Fruit fly (Drosophila melanogaster) whole organism: Measurements from ENCODE around the gene CG3309.
A peak's percentile ranks its signal among the peaks of the same experiment; 100 is the strongest.

Experiments used
- CG8478 ChIP-seq: fragments of >200 bp; optimal IDR thresholded peaks from 2 replicates; lab custom pipeline; 2018; ENCODE audit warnings: inconsistent platforms
- Dll ChIP-seq: fragments of >200 bp; optimal IDR thresholded peaks from 2 replicates; lab custom pipeline; 2017
- EcR ChIP-seq, 2 experiments: fragments of >200 bp; optimal IDR thresholded peaks; 2 replicates each; lab custom pipeline; 2017; ENCODE audit warnings: missing biosample characterization in 2 of 2, missing genetic modification characterization in 2 of 2, missing genetic modification reagents in 2 of 2
- pan ChIP-seq: fragments of >200 bp; optimal IDR thresholded peaks from 2 replicates; lab custom pipeline; 2017
- psq ChIP-seq: fragments of >200 bp; optimal IDR thresholded peaks from 2 replicates; lab custom pipeline; 2017
- usp ChIP-seq: fragments of >200 bp; optimal IDR thresholded peaks from 2 replicates; lab custom pipeline; 2017; ENCODE audit warnings: missing biosample characterization, missing genetic modification characterization, mixed read lengths

The CG3309 gene

dm6 chrX:5329266-5329898 lies at the start of gene CG3309, which contains the start of gene XRCC1:
TSS of gene CG3309 (minus strand) at chrX:5329347.
TSS of gene XRCC1 (plus strand) at chrX:5329876.
- TF ChIP-seq Dll (lab: Kevin White, UChicago) (no peak), CG8478 (lab: Kevin White, UChicago) (no peak), pan (lab: Kevin White, UChicago) (no peak), psq (no peak), EcR (GFP tag; optimal IDR thresholded peaks at IDR 0.05; lab: Kevin White, UChicago) (no peak), usp (GFP tag; lab: Kevin White, UChicago) (no peak)

- TF ChIP-seq usp (GFP tag; lab: Kevin White, UChicago) = no peak
- TF ChIP-seq EcR (GFP tag; optimal IDR thresholded peaks at IDR 0.05; lab: Kevin White, UChicago) = no peak
- TF ChIP-seq psq = no peak
- no peak for TF ChIP-seq CG8478 (lab: Kevin White, UChicago)
- TF ChIP-seq Dll (lab: Kevin White, UChicago) = no peak
- TF ChIP-seq pan (lab: Kevin White, UChicago) = no peak
Observed at dm6 chrX:5364031-5364430, 34.9 kb upstream of the CG3309 start.

- TF ChIP-seq Dll (lab: Kevin White, UChicago) (no peak), pan (lab: Kevin White, UChicago) (no peak), usp (GFP tag; lab: Kevin White, UChicago) (no peak), EcR (GFP tag; optimal IDR thresholded peaks at IDR 0.05; lab: Kevin White, UChicago) (no peak), CG8478 (lab: Kevin White, UChicago) (no peak), psq (no peak)
Observed at dm6 chrX:5363116-5363515, 34.0 kb upstream of the CG3309 start.

- TF ChIP-seq psq (no peak), Dll (lab: Kevin White, UChicago) (no peak), CG8478 (lab: Kevin White, UChicago) (no peak), usp (GFP tag; lab: Kevin White, UChicago) (no peak), EcR (GFP tag; optimal IDR thresholded peaks at IDR 0.05; lab: Kevin White, UChicago) (no peak), pan (lab: Kevin White, UChicago) (no peak)
Observed at dm6 chrX:5358813-5359212, 29.7 kb upstream of the CG3309 start.

dm6 chrX:5357035-5357434 lies 27.9 kb upstream of the CG3309 start:
- TF ChIP-seq Dll (lab: Kevin White, UChicago) (no peak), EcR (GFP tag; optimal IDR thresholded peaks at IDR 0.05; lab: Kevin White, UChicago) (no peak), psq (no peak), CG8478 (lab: Kevin White, UChicago) (no peak), pan (lab: Kevin White, UChicago) (no peak), usp (GFP tag; lab: Kevin White, UChicago) (no peak)

dm6 chrX:5349899-5350575 lies 20.9 kb upstream of the CG3309 start:
- TF ChIP-seq psq (no peak), pan (lab: Kevin White, UChicago) (no peak), Dll (lab: Kevin White, UChicago) (no peak), CG8478 (lab: Kevin White, UChicago) (no peak), usp (GFP tag; lab: Kevin White, UChicago) (no peak), EcR (GFP tag; optimal IDR thresholded peaks at IDR 0.05; lab: Kevin White, UChicago) (no peak)

- no peak for TF ChIP-seq pan (lab: Kevin White, UChicago)
- TF ChIP-seq Dll (lab: Kevin White, UChicago) = peak; percentile 12
Observed at dm6 chrX:5339970-5340369, 10.8 kb upstream of the CG3309 start, which contains the start of gene SK. TSS of gene SK (plus strand) at chrX:5340236.

dm6 chrX:5338435-5338834 lies 9.3 kb upstream of the CG3309 start:
- TF ChIP-seq CG8478 (lab: Kevin White, UChicago) = no peak
- TF ChIP-seq EcR (GFP tag; optimal IDR thresholded peaks at IDR 0.05; lab: Kevin White, UChicago) = no peak
- no peak for TF ChIP-seq Dll (lab: Kevin White, UChicago)
- no peak for TF ChIP-seq pan (lab: Kevin White, UChicago)
- TF ChIP-seq psq = no peak
- TF ChIP-seq usp (GFP tag; lab: Kevin White, UChicago) = no peak

dm6 chrX:5337316-5337715 lies 8.2 kb upstream of the CG3309 start:
- TF ChIP-seq pan (lab: Kevin White, UChicago) (no peak), CG8478 (lab: Kevin White, UChicago) (no peak), usp (GFP tag; lab: Kevin White, UChicago) (no peak), psq (no peak), Dll (lab: Kevin White, UChicago) (no peak), EcR (GFP tag; optimal IDR thresholded peaks at IDR 0.05; lab: Kevin White, UChicago) (no peak)

dm6 chrX:5336722-5337121 lies 7.6 kb upstream of the CG3309 start:
- no peak for TF ChIP-seq Dll (lab: Kevin White, UChicago)
- no peak for TF ChIP-seq EcR (GFP tag; optimal IDR thresholded peaks at IDR 0.05; lab: Kevin White, UChicago)
- no peak for TF ChIP-seq usp (GFP tag; lab: Kevin White, UChicago)
- no peak for TF ChIP-seq psq
- TF ChIP-seq pan (lab: Kevin White, UChicago) = no peak
- no peak for TF ChIP-seq CG8478 (lab: Kevin White, UChicago)

dm6 chrX:5332259-5332862 lies 3.2 kb upstream of the CG3309 start, which contains the start of gene CanB:
TSS of gene CanB (plus strand) at chrX:5332499.
- no peak for TF ChIP-seq pan (lab: Kevin White, UChicago)
- no peak for TF ChIP-seq Dll (lab: Kevin White, UChicago)
